Fruit fly (Drosophila melanogaster) whole organism, embryonic: ENCODE measurements around the gene unc79.

Experiments used
- Oaz ChIP-seq: fragments of 200-800 bp; sonication (Bioruptor generic); IDR thresholded peaks from 2 replicates; pipeline ENCODE4 v1.3.6; 2022; ENCODE audit warnings: missing biosample characterization, missing genetic modification characterization
- dimm ChIP-seq: fragments of 200-800 bp; sonication (Bioruptor generic); IDR thresholded peaks from 2 replicates; pipeline ENCODE4 v1.3.6; 2022; ENCODE audit warnings: missing biosample characterization, missing genetic modification characterization
- exex ChIP-seq: fragments of 200-800 bp; sonication (Bioruptor generic); optimal IDR thresholded peaks from 4 replicates; lab custom pipeline; 2018; ENCODE audit warnings: missing biosample characterization, mild to moderate bottlenecking, missing genetic modification characterization, moderate library complexity
- eyg ChIP-seq: fragments of 200-800 bp; sonication (Bioruptor generic); optimal IDR thresholded peaks from 3 replicates; lab custom pipeline; 2016; ENCODE audit warnings: missing biosample characterization, missing genetic modification characterization
- fd64A ChIP-seq: fragments of 200-800 bp; sonication (Bioruptor generic); optimal IDR thresholded peaks from 3 replicates; lab custom pipeline; 2018; ENCODE audit warnings: missing biosample characterization, mild to moderate bottlenecking, missing genetic modification characterization
- lab ChIP-seq: fragments of 200-800 bp; sonication (Bioruptor generic); optimal IDR thresholded peaks from 3 replicates; lab custom pipeline; 2017; ENCODE audit warnings: missing biosample characterization, missing genetic modification characterization, mild to moderate bottlenecking, moderate library complexity, missing genetic modification reagents
- row ChIP-seq: fragments of 200-800 bp; sonication (Bioruptor generic); IDR thresholded peaks from 3 replicates; pipeline ENCODE4 v1.3.6; 2022; ENCODE audit warnings: missing biosample characterization, missing genetic modification characterization
- sim ChIP-seq: fragments of 200-800 bp; sonication (Bioruptor generic); IDR thresholded peaks from 2 replicates; pipeline ENCODE4 v1.3.6; 2022; ENCODE audit warnings: missing biosample characterization, missing genetic modification characterization

DNA sequence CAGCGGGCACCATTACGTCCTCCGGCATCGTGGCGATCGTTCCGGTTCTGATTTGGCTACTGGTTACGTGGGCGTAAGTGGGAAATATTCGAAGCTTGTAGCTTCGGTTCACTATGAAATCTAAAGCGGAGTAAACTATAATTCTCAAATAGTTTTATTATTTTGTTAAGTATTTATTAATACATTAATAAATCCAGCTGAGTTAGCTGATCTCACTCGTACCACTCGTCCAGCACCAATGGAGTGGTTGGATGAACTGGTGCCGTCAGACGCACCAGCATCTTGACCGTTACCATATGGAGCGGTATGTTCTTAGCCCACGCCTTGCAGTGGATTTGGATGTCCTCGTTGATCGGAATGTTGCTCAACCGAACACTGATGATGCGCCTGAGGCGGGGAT is 17.9 kb downstream of the unc79 start, which contains the start of gene CG11703:
- TF ChIP-seq eyg (GFP tag; lab: Kevin White, UChicago) (no peak), exex (tag; lab: Kevin White, UChicago) (no peak), Oaz (no peak), lab (no peak), sim (GFP tag; lab: Robert Waterston, UW) (no peak), dimm (GFP tag; lab: Robert Waterston, UW) (no peak), row (GFP tag; lab: Robert Waterston, UW) (no peak), fd64A (GFP tag; lab: Kevin White, UChicago) (no peak)
